Worm (Caenorhabditis elegans) whole organism, L4 larva: Measurements from ENCODE around the gene C08D8.7.

ENCODE experiments used
- D1046.2 ChIP-seq: fragments of 200-800 bp; sonication (Bioruptor generic); IDR thresholded peaks from 2 replicates; pipeline ENCODE4 v1.3.6; 2022; ENCODE audit warnings: missing genetic modification characterization, missing compliant biosample characterization
- F26F4.8 ChIP-seq: fragments of 200-800 bp; sonication (Bioruptor generic); conservative IDR thresholded peaks from 2 replicates; pipeline ENCODE4 v1.3.6; 2022; ENCODE audit warnings: missing genetic modification characterization, missing compliant biosample characterization
- F37D6.2 ChIP-seq: sonication (generic microtip); optimal IDR thresholded peaks from 2 replicates; lab custom pipeline; 2016; ENCODE audit warnings: mild to moderate bottlenecking, missing genetic modification characterization, missing compliant biosample characterization
- T26A8.4 ChIP-seq: fragments of 200-800 bp; sonication (Bioruptor generic); IDR thresholded peaks from 2 replicates; pipeline ENCODE4 v1.3.6; 2022; ENCODE audit warnings: missing genetic modification characterization, missing compliant biosample characterization
- arid-1 ChIP-seq: fragments of 200-800 bp; sonication (Bioruptor generic); conservative IDR thresholded peaks from 2 replicates; pipeline ENCODE4 v1.3.6; 2022; ENCODE audit warnings: missing genetic modification reagents, missing genetic modification characterization, missing compliant biosample characterization
- ceh-28 ChIP-seq: fragments of 150-350 bp; optimal IDR thresholded peaks from 2 replicates; lab custom pipeline; 2014; ENCODE audit warnings: missing biosample characterization, missing genetic modification reagents, missing genetic modification characterization
- ceh-32 ChIP-seq: sonication (generic microtip); optimal IDR thresholded peaks from 2 replicates; lab custom pipeline; 2016; ENCODE audit warnings: mild to moderate bottlenecking, missing genetic modification characterization, missing compliant biosample characterization; ENCODE audit not compliant: poor library complexity
- ceh-62 ChIP-seq: sonication (generic microtip); optimal IDR thresholded peaks from 2 replicates; lab custom pipeline; 2017; ENCODE audit warnings: missing biosample characterization, missing genetic modification characterization
- daf-16 ChIP-seq, 3 experiments: sonication (generic microtip); optimal IDR thresholded peaks; 2 replicates each; lab custom pipeline; 2016 to 2017; ENCODE audit warnings: missing genetic modification characterization in 3 of 3, missing genetic modification reagents in 3 of 3, mild to moderate bottlenecking in 2 of 3, missing compliant biosample characterization in 2 of 3, missing biosample characterization in 1 of 3, moderate library complexity in 1 of 3
- dmd-6 ChIP-seq: fragments of 200-800 bp; sonication (Bioruptor generic); IDR thresholded peaks from 2 replicates; pipeline ENCODE4 v1.3.6; 2022; ENCODE audit warnings: missing genetic modification reagents, missing genetic modification characterization, missing compliant biosample characterization
- dpl-1 ChIP-seq: fragments of 150-350 bp; optimal IDR thresholded peaks from 2 replicates; lab custom pipeline; 2014; ENCODE audit warnings: missing biosample characterization, missing genetic modification reagents, missing genetic modification characterization
- dve-1 ChIP-seq: sonication (generic microtip); optimal IDR thresholded peaks from 2 replicates; lab custom pipeline; 2017; ENCODE audit warnings: antibody characterized with exemption, mild to moderate bottlenecking, missing genetic modification characterization, missing compliant biosample characterization; ENCODE audit not compliant: insufficient read depth
- fkh-10 ChIP-seq: fragments of 150-350 bp; optimal IDR thresholded peaks from 2 replicates; lab custom pipeline; 2014; ENCODE audit warnings: missing biosample characterization, missing genetic modification reagents, missing genetic modification characterization
- hlh-11 ChIP-seq: fragments of 200-800 bp; sonication (Bioruptor generic); optimal IDR thresholded peaks from 2 replicates; lab custom pipeline; 2018; ENCODE audit warnings: mild to moderate bottlenecking, missing genetic modification characterization, missing compliant biosample characterization
- lin-13 ChIP-seq: fragments of 150-350 bp; optimal IDR thresholded peaks from 2 replicates; lab custom pipeline; 2014; ENCODE audit warnings: missing biosample characterization, missing genetic modification reagents, missing genetic modification characterization
- lin-39 ChIP-seq: fragments of 150-350 bp; optimal IDR thresholded peaks from 2 replicates; lab custom pipeline; 2014; ENCODE audit warnings: missing biosample characterization, missing genetic modification reagents, missing genetic modification characterization
- madf-9 ChIP-seq: fragments of 200-800 bp; sonication (Bioruptor generic); conservative IDR thresholded peaks from 2 replicates; pipeline ENCODE4 v1.3.6; 2022; ENCODE audit warnings: missing genetic modification reagents, missing genetic modification characterization, missing compliant biosample characterization
- nhr-102 ChIP-seq: sonication (generic microtip); optimal IDR thresholded peaks from 2 replicates; lab custom pipeline; 2016; ENCODE audit warnings: mild to moderate bottlenecking, missing genetic modification characterization, moderate library complexity, missing compliant biosample characterization
- nhr-11 ChIP-seq: fragments of 150-350 bp; optimal IDR thresholded peaks from 2 replicates; lab custom pipeline; 2014; ENCODE audit warnings: missing biosample characterization, missing genetic modification characterization
- nhr-28 ChIP-seq: fragments of 150-350 bp; optimal IDR thresholded peaks from 2 replicates; lab custom pipeline; 2014; ENCODE audit warnings: missing biosample characterization, missing genetic modification characterization
- nhr-76 ChIP-seq: fragments of 150-350 bp; optimal IDR thresholded peaks from 2 replicates; lab custom pipeline; 2014; ENCODE audit warnings: missing biosample characterization, missing genetic modification characterization
- nhr-77 ChIP-seq: fragments of 150-350 bp; optimal IDR thresholded peaks from 2 replicates; lab custom pipeline; 2014; ENCODE audit warnings: missing biosample characterization, missing genetic modification characterization
- pha-4 ChIP-seq, 2 experiments: fragments of 150-350 bp in 1 of 2; fragments of 200-800 bp in 1 of 2; sonication (Bioruptor generic) in 1 of 2; IDR thresholded peaks in 1 of 2; optimal IDR thresholded peaks in 1 of 2; 2 replicates each; pipeline versions ENCODE4 v1.3.6 to Lab custom; 2014 to 2022; ENCODE audit warnings: missing genetic modification characterization in 2 of 2, missing genetic modification reagents in 2 of 2, missing biosample characterization in 1 of 2, missing compliant biosample characterization in 1 of 2
- php-3 ChIP-seq: fragments of 200-800 bp; sonication (Bioruptor generic); IDR thresholded peaks from 2 replicates; pipeline ENCODE4 v1.3.6; 2022; ENCODE audit warnings: missing genetic modification reagents, missing genetic modification characterization, missing compliant biosample characterization
- pqm-1 ChIP-seq: sonication (generic microtip); optimal IDR thresholded peaks from 2 replicates; lab custom pipeline; 2017; ENCODE audit warnings: missing biosample characterization, missing genetic modification characterization
- sdz-12 ChIP-seq: fragments of 200-800 bp; sonication (Bioruptor generic); optimal IDR thresholded peaks from 2 replicates; lab custom pipeline; 2018; ENCODE audit warnings: mild to moderate bottlenecking, missing genetic modification characterization, missing compliant biosample characterization
- snpc-1.2 ChIP-seq: fragments of 200-800 bp; sonication (Bioruptor generic); IDR thresholded peaks from 2 replicates; pipeline ENCODE4 v1.3.6; 2022; ENCODE audit warnings: missing genetic modification reagents, missing genetic modification characterization, missing compliant biosample characterization
- tag-97 ChIP-seq: fragments of 200-800 bp; sonication (Bioruptor generic); IDR thresholded peaks from 2 replicates; pipeline ENCODE4 v1.3.6; 2022; ENCODE audit warnings: missing genetic modification characterization, missing compliant biosample characterization
- unc-62 ChIP-seq, 3 experiments: fragments of 150-350 bp in 1 of 3; sonication (generic microtip); optimal IDR thresholded peaks in 2 of 3; peaks in 1 of 3; 1 replicate in 1 of 3; 2 replicates in 2 of 3; lab custom pipeline; 2014 to 2017; ENCODE audit warnings: missing biosample characterization in 3 of 3, missing genetic modification characterization in 3 of 3, missing genetic modification reagents in 3 of 3, missing genotype in 1 of 3
- zfp-3 ChIP-seq: fragments of 200-800 bp; sonication (Bioruptor generic); conservative IDR thresholded peaks from 2 replicates; pipeline ENCODE4 v1.3.6; 2022; ENCODE audit warnings: missing genetic modification reagents, missing genetic modification characterization, missing compliant biosample characterization
- zip-2 ChIP-seq: fragments of 150-350 bp; optimal IDR thresholded peaks from 2 replicates; lab custom pipeline; 2014; ENCODE audit warnings: missing biosample characterization, missing genetic modification characterization

The C08D8.7 gene

ce11 chrV:8383716-8384115 lies 42.7 kb downstream of the C08D8.7 start, which contains the start of gene F52E1.14 (continued):
- TF ChIP-seq nhr-102 (tag; lab: Kevin White, UChicago) (no peak), dpl-1 (GFP tag; lab: Kevin White, UChicago) (no peak), fkh-10 (GFP tag; lab: Kevin White, UChicago) (no peak), ceh-62 (no peak), snpc-1.2 (GFP tag; lab: Robert Waterston, UW) (no peak), lin-13 (no peak), F37D6.2 (tag; lab: Kevin White, UChicago) (no peak), dve-1 (peak; percentile 85), zip-2 (no peak)

ce11 chrV:8384809-8385208 lies 43.8 kb downstream of the C08D8.7 start:
- peak in 1 of 2 experiments; percentile 59 for TF ChIP-seq unc-62 (GFP tag; optimal IDR thresholded peaks at IDR 0.05 in 1 of 2; lab: Kevin White, UChicago)
- TF ChIP-seq unc-62 (tag; optimal IDR thresholded peaks at IDR 0.05; lab: Kevin White, UChicago) = no peak
- TF ChIP-seq daf-16 (GFP tag; optimal IDR thresholded peaks at IDR 0.05; lab: Kevin White, UChicago) = no peak
- peak; percentile 9 for TF ChIP-seq daf-16 (tag; optimal IDR thresholded peaks at IDR 0.05; lab: Kevin White, UChicago)
- TF ChIP-seq ceh-32 = no peak
- TF ChIP-seq php-3 (GFP tag; lab: Robert Waterston, UW) = 0 out of 2 replicates have a peak, but pooled peaks have one; percentile 41
- TF ChIP-seq ceh-28 (tag; lab: Kevin White, UChicago) = no peak
- TF ChIP-seq zfp-3 (GFP tag; lab: Robert Waterston, UW) = peak; percentile 48; the same call in 1 of the 2 replicates
- 0 out of 2 replicates have a peak, but pooled peaks have one; percentile 37 for TF ChIP-seq D1046.2 (GFP tag; lab: Robert Waterston, UW)

ce11 chrV:8385879-8386530 lies 45.0 kb downstream of the C08D8.7 start, which contains the start of gene hsp-17:
hsp-17 (minus strand) TSS chrV:8385929.
- peak; percentile 16 for TF ChIP-seq pqm-1 (tag; lab: Kevin White, UChicago)
- no peak for TF ChIP-seq nhr-11
- TF ChIP-seq pha-4 (GFP tag; IDR thresholded peaks at IDR 0.05; lab: Robert Waterston, UW) = no peak
- TF ChIP-seq pha-4 (tag; optimal IDR thresholded peaks at IDR 0.05; lab: Kevin White, UChicago) = peak; percentile 52
- no peak for TF ChIP-seq F26F4.8 (GFP tag; lab: Robert Waterston, UW)
- no peak for TF ChIP-seq arid-1 (GFP tag; lab: Robert Waterston, UW)
- TF ChIP-seq lin-39 (tag; lab: Kevin White, UChicago) = no peak
- TF ChIP-seq dpl-1 (GFP tag; lab: Kevin White, UChicago) = no peak
- no peak for TF ChIP-seq nhr-77 (tag; lab: Kevin White, UChicago)
- TF ChIP-seq snpc-1.2 (GFP tag; lab: Robert Waterston, UW) = no peak
- peak; percentile 24 for TF ChIP-seq hlh-11
- TF ChIP-seq dmd-6 (GFP tag; lab: Robert Waterston, UW) = peak; percentile 27; the same call in 1 of the 2 replicates
- peak; percentile 15 for TF ChIP-seq nhr-28 (tag; lab: Kevin White, UChicago)
- TF ChIP-seq T26A8.4 (GFP tag; lab: Robert Waterston, UW) = no peak
- no peak for TF ChIP-seq madf-9
- TF ChIP-seq daf-16 (GFP tag; optimal IDR thresholded peaks at IDR 0.05; lab: Kevin White, UChicago) = no peak
- peak; percentile 68 for TF ChIP-seq daf-16 (tag; optimal IDR thresholded peaks at IDR 0.05; lab: Kevin White, UChicago)

ce11 chrV:8387056-8387455 lies 46.0 kb downstream of the C08D8.7 start, which contains the start of gene gcy-7:
gcy-7 (plus strand) TSS chrV:8387356.
- TF ChIP-seq tag-97 (no peak), pha-4 (GFP tag; IDR thresholded peaks at IDR 0.05; lab: Robert Waterston, UW) (no peak), pha-4 (tag; optimal IDR thresholded peaks at IDR 0.05; lab: Kevin White, UChicago) (no peak), nhr-76 (no peak), fkh-10 (GFP tag; lab: Kevin White, UChicago) (no peak), sdz-12 (GFP tag; lab: Kevin White, UChicago) (no peak), F26F4.8 (GFP tag; lab: Robert Waterston, UW) (no peak), unc-62 (GFP tag; optimal IDR thresholded peaks at IDR 0.05 in 1 of 2; lab: Kevin White, UChicago) (peak in 1 of 2 experiments; percentile 58), unc-62 (tag; optimal IDR thresholded peaks at IDR 0.05; lab: Kevin White, UChicago) (no peak)
